Worm (Caenorhabditis elegans) whole organism, midembryonic: ENCODE data around the gene glr-7.

Source experiments
- T22C8.4 ChIP-seq: fragments of 200-800 bp; sonication (Bioruptor generic); IDR thresholded peaks from 2 replicates; pipeline ENCODE4 v1.3.6; 2022; ENCODE audit warnings: missing genetic modification characterization, missing compliant biosample characterization
- cog-1 ChIP-seq: sonication (generic microtip); optimal IDR thresholded peaks from 2 replicates; lab custom pipeline; 2016; ENCODE audit warnings: missing genetic modification characterization, missing compliant biosample characterization
- flt-1 ChIP-seq: fragments of 200-800 bp; sonication (Bioruptor generic); IDR thresholded peaks from 2 replicates; pipeline ENCODE4 v1.3.6; 2022; ENCODE audit warnings: missing genetic modification characterization, missing compliant biosample characterization
- klf-2 ChIP-seq: fragments of 200-800 bp; sonication (Bioruptor generic); conservative IDR thresholded peaks from 2 replicates; pipeline ENCODE4 v1.3.6; 2022; ENCODE audit warnings: missing genetic modification reagents, missing genetic modification characterization, missing compliant biosample characterization
- med-1 ChIP-seq: sonication (generic microtip); optimal IDR thresholded peaks from 2 replicates; lab custom pipeline; 2017; ENCODE audit warnings: missing genetic modification characterization, mild to moderate bottlenecking, missing compliant biosample characterization, antibody characterized with exemption, missing genetic modification reagents; ENCODE audit not compliant: insufficient read depth
- ref-1 ChIP-seq: fragments of 200-800 bp; sonication (Bioruptor generic); conservative IDR thresholded peaks from 2 replicates; pipeline ENCODE4 v1.3.6; 2022; ENCODE audit warnings: missing genetic modification reagents, missing genetic modification characterization, missing compliant biosample characterization
- tab-1 ChIP-seq: fragments of 200-800 bp; sonication (Bioruptor generic); IDR thresholded peaks from 2 replicates; pipeline ENCODE4 v1.3.6; 2022; ENCODE audit warnings: missing genetic modification characterization, missing compliant biosample characterization
- ztf-23 ChIP-seq: fragments of 200-800 bp; sonication (Bioruptor generic); IDR thresholded peaks from 2 replicates; pipeline ENCODE4 v1.3.6; 2022; ENCODE audit warnings: missing genetic modification reagents, missing genetic modification characterization, missing compliant biosample characterization
- ztf-29 ChIP-seq: fragments of 200-800 bp; sonication (Bioruptor generic); IDR thresholded peaks from 2 replicates; pipeline ENCODE4 v1.3.6; 2022; ENCODE audit warnings: missing genetic modification reagents, missing genetic modification characterization, missing compliant biosample characterization

DNA sequence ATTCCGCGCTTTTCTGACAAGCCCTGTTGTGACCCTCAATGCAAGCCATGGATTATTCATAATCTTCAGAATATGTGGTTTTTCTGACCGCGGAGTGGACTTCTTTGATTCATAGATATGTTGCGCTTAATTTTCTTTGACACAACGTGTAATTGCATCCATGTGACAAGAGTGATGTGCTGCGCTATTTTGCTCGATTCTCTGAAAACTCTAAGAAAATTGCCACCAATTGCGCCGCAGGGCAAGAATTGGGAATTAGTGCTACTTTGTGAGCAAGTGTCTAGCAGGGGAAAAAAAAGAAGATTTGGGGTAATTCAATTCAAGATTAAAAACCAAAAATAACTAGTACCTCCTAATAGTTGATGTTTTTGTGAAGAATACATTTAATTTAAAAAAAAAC, 44.4 kb upstream of the glr-7 start:
- TF ChIP-seq med-1 (GFP tag; lab: Kevin White, UChicago) (no peak), ref-1 (GFP tag; lab: Robert Waterston, UW) (no peak), tab-1 (GFP tag; lab: Robert Waterston, UW) (no peak), klf-2 (GFP tag; lab: Robert Waterston, UW) (no peak), T22C8.4 (GFP tag; lab: Robert Waterston, UW) (no peak), flt-1 (no peak), ztf-23 (no peak), ztf-29 (GFP tag; lab: Robert Waterston, UW) (no peak), cog-1 (tag; lab: Kevin White, UChicago) (no peak)
